Fruit fly (Drosophila melanogaster): ENCODE data around the gene Srlp.

Srlp gene

DNA sequence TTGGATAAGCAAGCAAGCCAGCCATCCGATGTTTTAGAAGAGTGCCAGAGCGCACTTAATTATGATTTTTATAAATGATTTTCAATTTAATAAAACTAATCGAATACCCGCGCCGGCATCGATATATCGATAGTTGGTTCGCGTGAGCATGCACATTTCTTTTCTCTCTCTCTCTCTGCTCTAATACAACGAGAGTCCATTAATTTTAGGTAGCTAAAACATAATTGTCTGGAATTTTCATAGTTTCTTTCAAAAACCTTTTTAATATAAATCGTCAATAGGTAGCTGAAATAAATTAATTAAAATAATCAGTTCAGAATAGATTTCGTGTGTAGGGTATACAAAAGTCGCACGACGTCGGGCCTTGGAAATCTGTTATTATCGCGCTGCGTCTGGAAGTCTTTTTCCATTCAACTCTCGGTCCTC lies 15.0 kb downstream of the Srlp start, which contains the start of gene CG18549 (continued):
- TF ChIP-seq Ptx1 (GFP tag; IDR thresholded peaks at IDR 0.05), result peak; percentile 100
- no peak for TF ChIP-seq fru (optimal IDR thresholded peaks at IDR 0.05)
- TF ChIP-seq Awh (GFP tag; IDR thresholded peaks at IDR 0.05), result peak; percentile 100
- TF ChIP-seq Jarid2 (GFP tag; optimal IDR thresholded peaks at IDR 0.05), result peak; percentile 98
- TF ChIP-seq fd102C (GFP tag; optimal IDR thresholded peaks at IDR 0.05), result peak; percentile 92
- peak; percentile 100 for TF ChIP-seq MBD-R2 (GFP tag; IDR thresholded peaks at IDR 0.05)
- TF ChIP-seq CG18476 (GFP tag; optimal IDR thresholded peaks at IDR 0.05), result peak; percentile 99
- peak; percentile 65 for TF ChIP-seq vnd (GFP tag; IDR thresholded peaks at IDR 0.05; ENCODE audit: partially characterized antibody)
- peak; percentile 99 for TF ChIP-seq kay (GFP tag; optimal IDR thresholded peaks at IDR 0.05)
- peak; percentile 100 for TF ChIP-seq otp (GFP tag; IDR thresholded peaks at IDR 0.05)
- peak; percentile 100 for TF ChIP-seq zen (tag; optimal IDR thresholded peaks at IDR 0.05)
- TF ChIP-seq CG31224 (GFP tag; IDR thresholded peaks at IDR 0.05), result peak; percentile 98
- TF ChIP-seq caup (GFP tag; optimal IDR thresholded peaks at IDR 0.05; ENCODE audit: severe bottlenecking), result peak; percentile 100
- TF ChIP-seq dimm (GFP tag; IDR thresholded peaks at IDR 0.05), result peak; percentile 99
- peak; percentile 100 for TF ChIP-seq Camta (GFP tag; optimal IDR thresholded peaks at IDR 0.05)
- TF ChIP-seq row (GFP tag; IDR thresholded peaks at IDR 0.05), result peak; percentile 100
- no peak for TF ChIP-seq lov (optimal IDR thresholded peaks at IDR 0.05)
- TF ChIP-seq lov (GFP tag; IDR thresholded peaks at IDR 0.05), result peak; percentile 100
- TF ChIP-seq lola (GFP tag; optimal IDR thresholded peaks at IDR 0.05), result peak in 1 of 3 experiments; percentile 100
- peak; percentile 99 for TF ChIP-seq pum (GFP tag; optimal IDR thresholded peaks at IDR 0.05)
- TF ChIP-seq crc (GFP tag; optimal IDR thresholded peaks at IDR 0.05), result peak; percentile 98
- TF ChIP-seq HLH4C (GFP tag; IDR thresholded peaks at IDR 0.05; ENCODE audit: partially characterized antibody), result peak; percentile 73
- TF ChIP-seq fd3F (GFP tag; optimal IDR thresholded peaks at IDR 0.05), result peak; percentile 99
- TF ChIP-seq CG1647 (GFP tag; optimal IDR thresholded peaks at IDR 0.05), result peak; percentile 99
- peak; percentile 98 for TF ChIP-seq Taf1 (GFP tag; IDR thresholded peaks at IDR 0.05)
- TF ChIP-seq salm (tag; optimal IDR thresholded peaks at IDR 0.05), result peak; percentile 100
- TF ChIP-seq CG7786 (GFP tag; optimal IDR thresholded peaks at IDR 0.05), result peak; percentile 98
- TF ChIP-seq CG10565 (GFP tag; optimal IDR thresholded peaks at IDR 0.05), result peak; percentile 98
- peak; percentile 100 for TF ChIP-seq croc (GFP tag; conservative IDR thresholded peaks at IDR 0.05)
- peak; percentile 85 for TF ChIP-seq BEAF-32 (GFP tag; optimal IDR thresholded peaks at IDR 0.05)
- peak; percentile 100 for TF ChIP-seq CG18262 (tag; optimal IDR thresholded peaks at IDR 0.05)
- TF ChIP-seq knrl (GFP tag; IDR thresholded peaks at IDR 0.05; ENCODE audit: partially characterized antibody), result peak; percentile 75
- peak; percentile 99 for TF ChIP-seq lbe (GFP tag; optimal IDR thresholded peaks at IDR 0.05)
- peak; percentile 98 for TF ChIP-seq luna (GFP tag; optimal IDR thresholded peaks at IDR 0.05)
- no peak for TF ChIP-seq br (optimal IDR thresholded peaks at IDR 0.05)
- TF ChIP-seq unc-4 (GFP tag; IDR thresholded peaks at IDR 0.05; ENCODE audit: partially characterized antibody), result peak; percentile 81
- TF ChIP-seq lab (GFP tag; optimal IDR thresholded peaks at IDR 0.05), result peak; percentile 100
- peak; percentile 99 for TF ChIP-seq Mrtf (GFP tag; IDR thresholded peaks at IDR 0.05)
- peak; percentile 81 for TF ChIP-seq CTCF (GFP tag; optimal IDR thresholded peaks at IDR 0.05)
- peak; percentile 99 for TF ChIP-seq Dad (GFP tag; optimal IDR thresholded peaks at IDR 0.05)
- TF ChIP-seq NFAT (GFP tag; IDR thresholded peaks at IDR 0.05), result peak; percentile 99
- TF ChIP-seq ttk (GFP tag; IDR thresholded peaks at IDR 0.05), result peak; percentile 100
- peak; percentile 100 for TF ChIP-seq HmgZ (tag; optimal IDR thresholded peaks at IDR 0.05)
- TF ChIP-seq Bgb (GFP tag; IDR thresholded peaks at IDR 0.05; ENCODE audit: partially characterized antibody), result peak; percentile 82
- peak; percentile 100 for TF ChIP-seq Nf-YA (GFP tag; IDR thresholded peaks at IDR 0.05)
- TF ChIP-seq CG7745 (tag; optimal IDR thresholded peaks at IDR 0.05), result peak; percentile 98
- peak; percentile 99 for TF ChIP-seq eyg (GFP tag; optimal IDR thresholded peaks at IDR 0.05)
- TF ChIP-seq yki (optimal IDR thresholded peaks at IDR 0.05), result no peak
- TF ChIP-seq bigmax (GFP tag; optimal IDR thresholded peaks at IDR 0.05), result peak; percentile 88
- TF ChIP-seq CG8944 (GFP tag; optimal IDR thresholded peaks at IDR 0.05), result peak; percentile 99
- TF ChIP-seq sna (GFP tag; IDR thresholded peaks at IDR 0.05; ENCODE audit: partially characterized antibody), result peak; percentile 85
- peak; percentile 99 for TF ChIP-seq CG16863 (GFP tag; optimal IDR thresholded peaks at IDR 0.05)
